Worm (Caenorhabditis elegans) whole organism, L4/young adult: ENCODE data around the gene Y4C6B.2.

ENCODE experiments used
- W03F9.2 ChIP-seq: fragments of 150-350 bp; optimal IDR thresholded peaks from 2 replicates; lab custom pipeline; 2014; ENCODE audit warnings: missing biosample characterization, missing genetic modification characterization
- him-1 ChIP-seq: sonication (generic microtip); optimal IDR thresholded peaks from 2 replicates; lab custom pipeline; 2016; ENCODE audit warnings: missing genotype, missing genetic modification reagents, missing genetic modification characterization, missing compliant biosample characterization

DNA sequence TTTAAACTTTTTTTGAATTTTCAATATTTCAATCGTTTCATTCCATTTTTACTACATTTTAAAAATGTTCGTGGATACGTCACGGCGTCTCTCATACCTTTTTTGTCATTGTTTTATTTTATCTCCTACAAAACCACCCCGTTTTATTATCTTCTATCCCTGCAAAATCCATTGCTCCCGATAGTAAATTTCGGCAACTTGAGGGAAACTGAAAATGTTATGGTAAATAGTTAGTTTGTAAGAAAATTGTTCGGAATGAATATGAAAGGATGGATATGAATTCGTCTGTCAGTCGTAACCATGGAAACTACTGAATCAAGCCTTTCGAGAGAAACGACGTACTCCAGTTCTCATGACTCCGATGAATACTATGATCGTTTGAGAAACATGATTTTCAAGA is 42.0 kb downstream of the Y4C6B.2 start, which contains the start of gene F41H10.2:
- no peak for TF ChIP-seq him-1 (tag; lab: Kevin White, UChicago)
- no peak for TF ChIP-seq W03F9.2
